Worm (Caenorhabditis elegans): ENCODE results near the gene T27E4.1.

ce11 chrV:9126316-9126715, 34.2 kb downstream of the T27E4.1 start, which contains the start of gene F21C10.4:
- TF ChIP-seq ama-1 (optimal IDR thresholded peaks at IDR 0.05) (no peak), aly-1 (tag; optimal IDR thresholded peaks at IDR 0.05) (no peak), tra-4 (tag; optimal IDR thresholded peaks at IDR 0.05) (no peak), hmg-4 (GFP tag; optimal IDR thresholded peaks at IDR 0.05) (no peak), F13C5.2 (tag; optimal IDR thresholded peaks at IDR 0.05) (no peak), hmbx-1 (tag; optimal IDR thresholded peaks at IDR 0.05) (no peak), ets-7 (tag; optimal IDR thresholded peaks at IDR 0.05) (no peak), hnd-1 (tag; optimal IDR thresholded peaks at IDR 0.05) (no peak), flt-1 (GFP tag; IDR thresholded peaks at IDR 0.05) (no peak), pes-1 (GFP tag; IDR thresholded peaks at IDR 0.05) (no peak)

Measured in whole organism, early embryonic.